Worm (Caenorhabditis elegans): ENCODE results near the gene F09C6.15.

DNA sequence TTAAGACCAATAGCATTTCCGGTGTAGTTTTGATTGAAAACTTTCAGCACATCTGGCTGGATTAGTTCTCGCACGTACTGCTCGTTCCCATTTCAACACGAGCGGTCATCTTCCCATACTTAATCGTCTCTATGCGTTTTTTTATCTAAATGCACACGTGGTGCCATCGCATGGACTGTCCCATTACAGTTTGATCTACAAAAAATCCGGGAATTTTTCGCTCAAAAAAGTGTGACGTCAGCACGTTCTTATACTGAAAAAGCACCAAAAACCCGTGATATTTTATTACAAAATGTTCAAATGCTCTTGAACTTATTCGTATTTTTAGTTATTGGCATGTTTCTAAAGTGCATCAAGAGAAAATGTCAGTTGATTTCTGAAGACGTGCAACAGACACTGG lies 28.4 kb downstream of the F09C6.15 start, which contains the start of gene Y102A5C.4:
- TF ChIP-seq ceh-58 (GFP tag; IDR thresholded peaks at IDR 0.05) (no peak), Y95B8A.8 (GFP tag; IDR thresholded peaks at IDR 0.05) (no peak), ets-4 (GFP tag; optimal IDR thresholded peaks at IDR 0.05) (no peak), cebp-2 (GFP tag; IDR thresholded peaks at IDR 0.05) (no peak), snpc-1.1 (tag; optimal IDR thresholded peaks at IDR 0.05; ENCODE audit: insufficient read depth) (no peak), F52B5.7 (tag; optimal IDR thresholded peaks at IDR 0.05) (no peak), ceh-91 (GFP tag; IDR thresholded peaks at IDR 0.05) (no peak), ztf-6 (GFP tag; IDR thresholded peaks at IDR 0.05) (no peak), madf-8 (GFP tag; conservative IDR thresholded peaks at IDR 0.05) (no peak), ama-1 (optimal IDR thresholded peaks at IDR 0.05) (no peak), ama-1 (GFP tag; optimal IDR thresholded peaks at IDR 0.05) (no peak)

Measured in whole organism, young adult.